Worm (Caenorhabditis elegans) whole organism, L1 larva: ENCODE measurements around the gene srw-142.

ENCODE experiments used
- alr-1 ChIP-seq: fragments of 200-800 bp; sonication (Bioruptor generic); optimal IDR thresholded peaks from 2 replicates; lab custom pipeline; 2018; ENCODE audit warnings: borderline replicate concordance, mild to moderate bottlenecking, missing genetic modification characterization, missing compliant biosample characterization
- ama-1 ChIP-seq: fragments of 150-350 bp; optimal IDR thresholded peaks from 2 replicates; lab custom pipeline; 2014
- nhr-11 ChIP-seq: fragments of 150-350 bp; optimal IDR thresholded peaks from 2 replicates; lab custom pipeline; 2014; ENCODE audit warnings: missing biosample characterization, missing genetic modification characterization
- pax-3 ChIP-seq: fragments of 200-800 bp; sonication (Bioruptor generic); optimal IDR thresholded peaks from 2 replicates; lab custom pipeline; 2018; ENCODE audit warnings: mild to moderate bottlenecking, missing genetic modification characterization, moderate library complexity, missing compliant biosample characterization
- ztf-4 ChIP-seq: fragments of 150-350 bp; optimal IDR thresholded peaks from 2 replicates; lab custom pipeline; 2014; ENCODE audit warnings: missing biosample characterization, missing genetic modification characterization

ce11 chrV:2993816-2994215 is 35.7 kb upstream of the srw-142 start, which contains the start of gene srw-115:
- TF ChIP-seq nhr-11, result no peak
- TF ChIP-seq ama-1 (lab: Kevin White, UChicago), result no peak
- TF ChIP-seq alr-1 (tag; lab: Kevin White, UChicago), result no peak
- TF ChIP-seq ztf-4 (tag; lab: Kevin White, UChicago), result no peak
- no peak for TF ChIP-seq pax-3
